Worm (Caenorhabditis elegans) whole organism, L1 larva: ENCODE measurements around the gene C25E10.5.

Experiments used
- aha-1 ChIP-seq: fragments of 150-350 bp; optimal IDR thresholded peaks from 2 replicates; lab custom pipeline; 2014; ENCODE audit warnings: missing biosample characterization, missing genetic modification characterization
- ceh-82 ChIP-seq, 3 experiments: fragments of 150-350 bp in 1 of 3; sonication (generic microtip) in 2 of 3; optimal IDR thresholded peaks; 2 replicates each; lab custom pipeline; 2014 to 2017; ENCODE audit warnings: missing biosample characterization in 3 of 3, missing genetic modification characterization in 3 of 3
- fkh-10 ChIP-seq: sonication (generic microtip); optimal IDR thresholded peaks from 2 replicates; lab custom pipeline; 2017; ENCODE audit warnings: missing biosample characterization, missing genetic modification reagents, missing genetic modification characterization
- fos-1 ChIP-seq: fragments of 150-350 bp; optimal IDR thresholded peaks from 2 replicates; lab custom pipeline; 2014; ENCODE audit warnings: missing biosample characterization, missing genetic modification characterization
- lin-13 ChIP-seq: fragments of 150-350 bp; optimal IDR thresholded peaks from 2 replicates; lab custom pipeline; 2014; ENCODE audit warnings: missing biosample characterization, missing genetic modification reagents, missing genetic modification characterization
- lin-39 ChIP-seq: fragments of 150-350 bp; optimal IDR thresholded peaks from 2 replicates; lab custom pipeline; 2014; ENCODE audit warnings: missing biosample characterization, missing genetic modification reagents, missing genetic modification characterization
- nhr-90 ChIP-seq: sonication (generic microtip); optimal IDR thresholded peaks from 2 replicates; lab custom pipeline; 2016; ENCODE audit warnings: mild to moderate bottlenecking, missing genetic modification characterization, missing compliant biosample characterization; ENCODE audit not compliant: poor library complexity
- snpc-4 ChIP-seq: fragments of 150-350 bp; optimal IDR thresholded peaks from 2 replicates; lab custom pipeline; 2014; ENCODE audit warnings: missing biosample characterization, missing genetic modification characterization
- snu-23 ChIP-seq: sonication (generic microtip); optimal IDR thresholded peaks from 2 replicates; lab custom pipeline; 2016; ENCODE audit warnings: missing genetic modification characterization, missing compliant biosample characterization
- unc-62 ChIP-seq: fragments of 150-350 bp; optimal IDR thresholded peaks from 2 replicates; lab custom pipeline; 2014; ENCODE audit warnings: missing biosample characterization, missing genetic modification reagents, missing genetic modification characterization
- xbp-1 ChIP-seq: sonication (generic microtip); optimal IDR thresholded peaks from 2 replicates; lab custom pipeline; 2016; ENCODE audit warnings: missing genetic modification characterization, missing compliant biosample characterization
- zag-1 ChIP-seq: fragments of 150-350 bp; optimal IDR thresholded peaks from 2 replicates; lab custom pipeline; 2014; ENCODE audit warnings: missing biosample characterization, missing genetic modification characterization

- TF ChIP-seq nhr-90 (tag; lab: Kevin White, UChicago) = no peak
- no peak for TF ChIP-seq fkh-10 (GFP tag; lab: Kevin White, UChicago)
- no peak for TF ChIP-seq snu-23 (GFP tag; lab: Kevin White, UChicago)
- TF ChIP-seq ceh-82 (tag; optimal IDR thresholded peaks at IDR 0.05; lab: Kevin White, UChicago) = no peak
- TF ChIP-seq zag-1 (tag; lab: Kevin White, UChicago) = no peak
- no peak for TF ChIP-seq snpc-4 (tag; lab: Kevin White, UChicago)
- no peak for TF ChIP-seq fos-1 (tag; lab: Kevin White, UChicago)
- no peak for TF ChIP-seq aha-1
- no peak for TF ChIP-seq unc-62 (GFP tag; lab: Kevin White, UChicago)
- no peak for TF ChIP-seq lin-13
- no peak for TF ChIP-seq xbp-1 (tag; lab: Kevin White, UChicago)
- TF ChIP-seq lin-39 = no peak
These were observed 39.3 kb downstream of the C25E10.5 start, which contains the start of gene T27E4.5 for ce11 chrV:9069680-9070079.
